Worm (Caenorhabditis elegans) whole organism, L4 larva: Measurements from ENCODE around the gene F45E10.2.
A peak's percentile ranks its signal among the peaks of the same experiment; 100 is the strongest.

Experiments used
- F44E2.7 ChIP-seq: fragments of 200-800 bp; sonication (Bioruptor generic); IDR thresholded peaks from 2 replicates; pipeline ENCODE4 v2.1.2; 2022; ENCODE audit warnings: missing genetic modification characterization, missing compliant biosample characterization
- Y105C5A.15 ChIP-seq: fragments of 200-800 bp; sonication (Bioruptor generic); IDR thresholded peaks from 2 replicates; pipeline ENCODE4 v1.3.6; 2022; ENCODE audit warnings: missing genetic modification characterization, missing compliant biosample characterization
- Y75B8A.6 ChIP-seq: fragments of 200-800 bp; sonication (Bioruptor generic); IDR thresholded peaks from 2 replicates; pipeline ENCODE4 v1.3.6; 2022; ENCODE audit warnings: missing genetic modification reagents, missing genetic modification characterization, missing compliant biosample characterization
- ZK546.5 ChIP-seq, 2 experiments: sonication (generic microtip); optimal IDR thresholded peaks; 2 replicates each; lab custom pipeline; 2017; ENCODE audit warnings: missing biosample characterization in 2 of 2, missing genetic modification characterization in 2 of 2
- aha-1 ChIP-seq: fragments of 150-350 bp; peaks from one replicate; lab custom pipeline; 2014; ENCODE audit warnings: missing biosample characterization, missing genetic modification characterization
- ama-1 ChIP-seq: fragments of 150-350 bp; optimal IDR thresholded peaks from 2 replicates; lab custom pipeline; 2014; ENCODE audit warnings: inconsistent platforms, mixed read lengths
- ceh-20 ChIP-seq: fragments of 200-800 bp; sonication (Bioruptor generic); IDR thresholded peaks from 2 replicates; pipeline ENCODE4 v1.3.6; 2022; ENCODE audit warnings: missing genetic modification reagents, missing genetic modification characterization, missing compliant biosample characterization
- ceh-32 ChIP-seq: sonication (generic microtip); optimal IDR thresholded peaks from 2 replicates; lab custom pipeline; 2016; ENCODE audit warnings: mild to moderate bottlenecking, missing genetic modification characterization, missing compliant biosample characterization; ENCODE audit not compliant: poor library complexity
- ceh-44 ChIP-seq: fragments of 200-800 bp; sonication (Bioruptor generic); IDR thresholded peaks from 2 replicates; pipeline ENCODE4 v1.3.6; 2022; ENCODE audit warnings: missing genetic modification reagents, missing genetic modification characterization, missing compliant biosample characterization
- ces-1 ChIP-seq: fragments of 150-350 bp; sonication (generic microtip); optimal IDR thresholded peaks from 4 replicates; lab custom pipeline; 2014; ENCODE audit warnings: missing biosample characterization, missing genetic modification reagents, missing genetic modification characterization
- dmd-6 ChIP-seq: fragments of 200-800 bp; sonication (Bioruptor generic); IDR thresholded peaks from 2 replicates; pipeline ENCODE4 v1.3.6; 2022; ENCODE audit warnings: missing genetic modification reagents, missing genetic modification characterization, missing compliant biosample characterization
- duxl-1 ChIP-seq: sonication (generic microtip); optimal IDR thresholded peaks from 2 replicates; lab custom pipeline; 2016; ENCODE audit warnings: mild to moderate bottlenecking, missing genetic modification characterization, moderate library complexity, missing compliant biosample characterization; ENCODE audit not compliant: poor library complexity
- egl-27 ChIP-seq: sonication (generic microtip); optimal IDR thresholded peaks from 3 replicates; lab custom pipeline; 2017; ENCODE audit warnings: missing biosample characterization, missing genetic modification reagents, missing genetic modification characterization
- fkh-10 ChIP-seq: fragments of 150-350 bp; optimal IDR thresholded peaks from 2 replicates; lab custom pipeline; 2014; ENCODE audit warnings: missing biosample characterization, missing genetic modification reagents, missing genetic modification characterization
- fos-1 ChIP-seq: fragments of 150-350 bp; optimal IDR thresholded peaks from 2 replicates; lab custom pipeline; 2014; ENCODE audit warnings: missing biosample characterization, missing genetic modification characterization
- gei-8 ChIP-seq: fragments of 200-800 bp; sonication (Bioruptor generic); optimal IDR thresholded peaks from 2 replicates; lab custom pipeline; 2018; ENCODE audit warnings: mild to moderate bottlenecking, missing genetic modification characterization, missing compliant biosample characterization
- hlh-11 ChIP-seq: fragments of 200-800 bp; sonication (Bioruptor generic); optimal IDR thresholded peaks from 2 replicates; lab custom pipeline; 2018; ENCODE audit warnings: mild to moderate bottlenecking, missing genetic modification characterization, missing compliant biosample characterization
- hmg-1.1 ChIP-seq: fragments of 200-800 bp; sonication (Bioruptor generic); IDR thresholded peaks from 2 replicates; pipeline ENCODE4 v1.3.6; 2022; ENCODE audit warnings: missing genetic modification reagents, missing genetic modification characterization, missing compliant biosample characterization
- lin-38 ChIP-seq: fragments of 200-800 bp; sonication (Bioruptor generic); IDR thresholded peaks from 2 replicates; pipeline ENCODE4 v1.3.6; 2022; ENCODE audit warnings: missing genetic modification reagents, missing genetic modification characterization, missing compliant biosample characterization
- mdt-29 ChIP-seq: fragments of 200-800 bp; sonication (Bioruptor generic); IDR thresholded peaks from 2 replicates; pipeline ENCODE4 v1.3.6; 2022; ENCODE audit warnings: missing genetic modification reagents, missing genetic modification characterization, missing compliant biosample characterization
- mep-1 ChIP-seq: fragments of 150-350 bp; sonication (generic microtip); optimal IDR thresholded peaks from 3 replicates; lab custom pipeline; 2014; ENCODE audit warnings: missing biosample characterization, missing genetic modification characterization
- mxl-2 ChIP-seq: fragments of 200-800 bp; sonication (Bioruptor generic); conservative IDR thresholded peaks from 2 replicates; pipeline ENCODE4 v1.3.6; 2022; ENCODE audit warnings: missing genetic modification reagents, missing genetic modification characterization, missing compliant biosample characterization
- mxl-3 ChIP-seq: fragments of 200-800 bp; sonication (Bioruptor generic); optimal IDR thresholded peaks from 2 replicates; lab custom pipeline; 2018; ENCODE audit warnings: mild to moderate bottlenecking, missing genetic modification characterization, missing compliant biosample characterization
- nhr-10 ChIP-seq: fragments of 150-350 bp; optimal IDR thresholded peaks from 2 replicates; lab custom pipeline; 2014; ENCODE audit warnings: missing biosample characterization, missing genetic modification characterization
- nhr-102 ChIP-seq: sonication (generic microtip); optimal IDR thresholded peaks from 2 replicates; lab custom pipeline; 2016; ENCODE audit warnings: mild to moderate bottlenecking, missing genetic modification characterization, moderate library complexity, missing compliant biosample characterization
- nhr-11 ChIP-seq: fragments of 150-350 bp; optimal IDR thresholded peaks from 2 replicates; lab custom pipeline; 2014; ENCODE audit warnings: missing biosample characterization, missing genetic modification characterization
- nhr-111 ChIP-seq: fragments of 200-800 bp; sonication (Bioruptor generic); optimal IDR thresholded peaks from 2 replicates; lab custom pipeline; 2018; ENCODE audit warnings: mild to moderate bottlenecking, missing genetic modification characterization, missing compliant biosample characterization
- nhr-28 ChIP-seq: fragments of 150-350 bp; optimal IDR thresholded peaks from 2 replicates; lab custom pipeline; 2014; ENCODE audit warnings: missing biosample characterization, missing genetic modification characterization
- nhr-42 ChIP-seq: fragments of 200-800 bp; sonication (Bioruptor generic); IDR thresholded peaks from 2 replicates; pipeline ENCODE4 v1.3.6; 2022; ENCODE audit warnings: missing genetic modification characterization, missing compliant biosample characterization
- nhr-77 ChIP-seq: fragments of 150-350 bp; optimal IDR thresholded peaks from 2 replicates; lab custom pipeline; 2014; ENCODE audit warnings: missing biosample characterization, missing genetic modification characterization
- pha-4 ChIP-seq, 2 experiments: fragments of 150-350 bp in 1 of 2; fragments of 200-800 bp in 1 of 2; sonication (Bioruptor generic) in 1 of 2; IDR thresholded peaks in 1 of 2; optimal IDR thresholded peaks in 1 of 2; 2 replicates each; pipeline versions ENCODE4 v1.3.6 to Lab custom; 2014 to 2022; ENCODE audit warnings: missing genetic modification characterization in 2 of 2, missing genetic modification reagents in 2 of 2, missing biosample characterization in 1 of 2, missing compliant biosample characterization in 1 of 2
- rbr-2 ChIP-seq: sonication (generic microtip); optimal IDR thresholded peaks from 2 replicates; lab custom pipeline; 2016; ENCODE audit warnings: missing genotype, missing genetic modification characterization, missing compliant biosample characterization
- skn-1 ChIP-seq: fragments of 150-350 bp; optimal IDR thresholded peaks from 2 replicates; lab custom pipeline; 2014; ENCODE audit warnings: missing biosample characterization, missing genetic modification characterization
- snpc-1.2 ChIP-seq: fragments of 200-800 bp; sonication (Bioruptor generic); IDR thresholded peaks from 2 replicates; pipeline ENCODE4 v1.3.6; 2022; ENCODE audit warnings: missing genetic modification reagents, missing genetic modification characterization, missing compliant biosample characterization
- spr-1 ChIP-seq: sonication (generic microtip); optimal IDR thresholded peaks from 2 replicates; lab custom pipeline; 2016; ENCODE audit warnings: mild to moderate bottlenecking, missing genetic modification characterization, missing compliant biosample characterization
- tag-97 ChIP-seq: fragments of 200-800 bp; sonication (Bioruptor generic); IDR thresholded peaks from 2 replicates; pipeline ENCODE4 v1.3.6; 2022; ENCODE audit warnings: missing genetic modification characterization, missing compliant biosample characterization
- tra-1 ChIP-seq: fragments of 200-800 bp; sonication (Bioruptor generic); IDR thresholded peaks from 2 replicates; pipeline ENCODE4 v1.3.6; 2022; ENCODE audit warnings: missing genetic modification reagents, missing genetic modification characterization, missing compliant biosample characterization
- unc-130 ChIP-seq: sonication (generic microtip); optimal IDR thresholded peaks from 2 replicates; lab custom pipeline; 2016; ENCODE audit warnings: missing genetic modification reagents, missing genetic modification characterization, missing compliant biosample characterization
- unc-39 ChIP-seq: sonication (generic microtip); optimal IDR thresholded peaks from 2 replicates; lab custom pipeline; 2017; ENCODE audit warnings: missing biosample characterization, missing genetic modification characterization
- unc-62 ChIP-seq, 3 experiments: fragments of 150-350 bp in 1 of 3; sonication (generic microtip); optimal IDR thresholded peaks in 2 of 3; peaks in 1 of 3; 1 replicate in 1 of 3; 2 replicates in 2 of 3; lab custom pipeline; 2014 to 2017; ENCODE audit warnings: missing biosample characterization in 3 of 3, missing genetic modification characterization in 3 of 3, missing genetic modification reagents in 3 of 3, missing genotype in 1 of 3
- ztf-7 ChIP-seq: fragments of 150-350 bp; optimal IDR thresholded peaks from 2 replicates; lab custom pipeline; 2014; ENCODE audit warnings: missing biosample characterization, missing genetic modification characterization

Gene F45E10.2

DNA sequence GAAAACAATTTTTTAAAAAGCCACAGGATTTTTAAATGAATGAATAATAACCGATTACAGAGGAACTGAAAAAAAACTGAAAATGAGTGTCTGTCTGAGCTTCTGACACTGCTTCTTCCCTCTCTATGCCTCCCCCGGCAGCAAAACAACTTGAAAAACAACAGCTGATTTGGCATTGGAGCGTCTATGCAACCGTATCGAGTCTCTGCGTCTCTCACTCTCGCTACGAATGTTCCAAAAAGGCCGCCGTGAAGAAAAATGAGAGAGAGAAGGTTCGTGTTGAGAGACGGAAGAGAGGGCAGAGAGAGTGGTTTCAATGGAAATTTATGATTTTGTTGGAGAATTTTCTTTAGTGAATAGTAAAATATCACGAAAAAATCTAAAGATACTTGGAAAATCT, 47.9 kb upstream of the F45E10.2 start (continued):
- TF ChIP-seq gei-8, result no peak
- TF ChIP-seq nhr-77 (tag; lab: Kevin White, UChicago), result peak; percentile 72
- TF ChIP-seq unc-39, result no peak
- peak; percentile 37; the same call in 1 of the 2 replicates for TF ChIP-seq hmg-1.1 (GFP tag; lab: Robert Waterston, UW)
- no peak for TF ChIP-seq nhr-10 (tag; lab: Kevin White, UChicago)
- no peak for TF ChIP-seq ceh-32 (tag; lab: Kevin White, UChicago)
- TF ChIP-seq ceh-44 (GFP tag; lab: Robert Waterston, UW), result no peak
- TF ChIP-seq nhr-28 (tag; lab: Kevin White, UChicago), result peak; percentile 77
- 0 out of 2 replicates have a peak, but pooled peaks have one; percentile 11 for TF ChIP-seq nhr-42 (GFP tag; lab: Robert Waterston, UW)
- TF ChIP-seq mdt-29 (GFP tag; lab: Robert Waterston, UW), result no peak
- TF ChIP-seq hlh-11 (tag; lab: Kevin White, UChicago), result peak; percentile 98
- TF ChIP-seq mxl-3 (GFP tag; lab: Kevin White, UChicago), result peak; percentile 52
- TF ChIP-seq aha-1 (tag; lab: Kevin White, UChicago), result peak; percentile 83
- peak; percentile 29 for TF ChIP-seq fkh-10 (GFP tag; lab: Kevin White, UChicago)
- no peak for TF ChIP-seq tra-1
- no peak for TF ChIP-seq mxl-2 (GFP tag; lab: Robert Waterston, UW)
- no peak for TF ChIP-seq nhr-102 (tag; lab: Kevin White, UChicago)
- TF ChIP-seq, all 104 proteins: peak for 25

DNA sequence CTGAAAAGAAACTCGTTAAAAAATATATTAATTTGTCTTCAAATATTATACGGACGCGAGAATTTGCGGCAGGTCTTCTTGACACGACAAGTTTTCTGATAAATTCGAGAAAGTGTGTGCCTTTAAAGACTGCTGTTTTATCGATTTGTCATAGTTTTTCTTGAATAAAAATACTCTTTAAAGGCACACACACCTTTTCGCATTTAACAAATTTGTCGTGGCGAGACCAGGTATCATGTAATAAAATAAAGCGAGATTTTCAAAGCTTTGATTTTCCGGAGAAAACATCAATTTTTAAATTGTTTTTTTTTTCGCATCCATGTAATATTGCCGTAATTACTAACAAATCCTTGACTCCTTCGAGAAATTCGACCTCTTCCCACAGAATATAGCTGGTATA, 46.0 kb upstream of the F45E10.2 start:
- peak in 1 of 2 experiments; percentile 95 for TF ChIP-seq unc-62 (GFP tag; optimal IDR thresholded peaks at IDR 0.05 in 1 of 2; lab: Kevin White, UChicago)
- TF ChIP-seq unc-62 (tag; optimal IDR thresholded peaks at IDR 0.05; lab: Kevin White, UChicago), result no peak
- no peak for TF ChIP-seq ceh-20 (GFP tag; lab: Robert Waterston, UW)

DNA sequence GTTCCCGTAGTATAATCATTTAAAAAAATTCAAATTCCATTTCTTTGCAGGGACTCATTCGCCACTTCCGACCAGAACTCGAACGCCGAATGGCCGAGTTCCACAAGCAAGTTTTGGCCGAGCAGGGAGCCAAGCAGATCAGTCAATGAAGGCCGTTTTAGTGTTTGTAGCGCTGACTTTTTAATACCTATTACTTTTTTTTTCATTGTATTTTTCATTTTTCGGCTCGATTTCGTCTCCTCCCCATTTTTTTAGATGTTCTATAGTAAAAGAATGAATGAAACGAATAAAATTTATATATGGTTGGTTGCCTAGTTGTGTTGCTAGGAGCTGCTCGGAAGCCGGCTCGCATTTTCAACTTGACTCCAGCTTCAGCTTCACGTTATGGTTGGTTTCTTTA, 44.7 kb upstream of the F45E10.2 start, which contains the start of gene C09H10.4:
Gene C09H10.4, plus strand, starts transcription at position 301 of the 400 bp plus-strand sequence.
- no peak for TF ChIP-seq Y75B8A.6 (GFP tag; lab: Robert Waterston, UW)
- peak in 1 of 2 experiments; percentile 36 for TF ChIP-seq unc-62 (GFP tag; optimal IDR thresholded peaks at IDR 0.05 in 1 of 2; lab: Kevin White, UChicago)
- TF ChIP-seq unc-62 (tag; optimal IDR thresholded peaks at IDR 0.05; lab: Kevin White, UChicago), result no peak
- 0 out of 2 replicates have a peak, but pooled peaks have one; percentile 11 for TF ChIP-seq pha-4 (GFP tag; IDR thresholded peaks at IDR 0.05; lab: Robert Waterston, UW)
- TF ChIP-seq pha-4 (tag; optimal IDR thresholded peaks at IDR 0.05; lab: Kevin White, UChicago), result no peak

DNA sequence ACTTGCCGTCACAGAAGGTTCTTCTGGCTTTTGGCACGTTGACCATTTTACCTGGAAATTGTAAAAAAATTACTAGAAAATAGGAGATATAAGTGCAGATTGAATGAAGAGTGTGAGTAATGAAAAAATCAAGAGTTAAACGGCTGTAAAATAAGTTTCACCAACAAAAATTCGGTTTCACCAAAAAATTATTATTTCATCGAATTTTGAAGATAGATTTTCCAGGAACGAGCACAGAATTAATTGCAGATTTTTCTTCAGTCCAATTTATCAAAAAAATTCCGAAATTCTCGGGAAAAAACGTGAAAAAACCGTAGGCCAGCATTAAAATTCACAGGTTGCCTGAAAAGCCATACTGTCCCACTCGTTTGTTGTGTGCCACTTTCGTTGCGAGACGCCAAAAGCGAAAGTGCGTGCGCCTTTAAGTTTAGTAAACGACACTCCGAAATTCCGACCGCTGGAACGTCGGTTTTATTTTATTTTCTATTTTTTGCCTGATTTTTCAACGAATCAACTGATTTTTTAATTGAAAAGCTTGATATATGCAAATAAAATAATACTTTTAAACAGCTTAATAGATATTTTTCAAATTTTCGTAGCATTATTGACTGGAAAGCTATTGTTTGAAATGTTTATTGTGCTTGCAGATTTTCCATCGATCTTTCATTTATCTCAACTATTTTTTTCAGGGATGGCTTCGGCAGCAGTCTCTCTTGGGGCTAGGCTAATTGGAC, 42.2 kb upstream of the F45E10.2 start, which contains the start of the genes rpl-36.A and nuo-1:
Gene rpl-36.A, minus strand, starts transcription at position 51 of the 734 bp plus-strand sequence.
Gene nuo-1, plus strand, starts transcription at position 684 of the 734 bp plus-strand sequence.
- TF ChIP-seq skn-1 (no peak), mep-1 (tag; lab: Kevin White, UChicago) (peak; percentile 85), snpc-1.2 (GFP tag; lab: Robert Waterston, UW) (no peak), nhr-11 (tag; lab: Kevin White, UChicago) (peak; percentile 67), nhr-42 (GFP tag; lab: Robert Waterston, UW) (no peak), ceh-20 (GFP tag; lab: Robert Waterston, UW) (peak; percentile 43; the same call in 1 of the 2 replicates), mxl-2 (GFP tag; lab: Robert Waterston, UW) (no peak), spr-1 (tag; lab: Kevin White, UChicago) (peak; percentile 20), Y105C5A.15 (GFP tag; lab: Robert Waterston, UW) (no peak), lin-38 (peak; percentile 78), ces-1 (GFP tag; lab: Kevin White, UChicago) (no peak), unc-130 (GFP tag; lab: Kevin White, UChicago) (peak; percentile 50), ama-1 (peak; percentile 56), tag-97 (no peak), F44E2.7 (GFP tag; lab: Robert Waterston, UW) (no peak), nhr-102 (tag; lab: Kevin White, UChicago) (peak; percentile 22), nhr-28 (tag; lab: Kevin White, UChicago) (peak; percentile 48), nhr-111 (no peak), rbr-2 (tag; lab: Kevin White, UChicago) (peak; percentile 57), fos-1 (tag; lab: Kevin White, UChicago) (no peak), ZK546.5 (tag; optimal IDR thresholded peaks at IDR 0.05; lab: Kevin White, UChicago) (peak in 1 of 2 experiments; percentile 6), hmg-1.1 (GFP tag; lab: Robert Waterston, UW) (peak; percentile 72), egl-27 (tag; lab: Kevin White, UChicago) (no peak), duxl-1 (tag; lab: Kevin White, UChicago) (peak; percentile 33), unc-62 (GFP tag; optimal IDR thresholded peaks at IDR 0.05 in 1 of 2; lab: Kevin White, UChicago) (peak in 1 of 2 experiments; percentile 50), unc-62 (tag; optimal IDR thresholded peaks at IDR 0.05; lab: Kevin White, UChicago) (no peak), dmd-6 (GFP tag; lab: Robert Waterston, UW) (peak; percentile 49), fkh-10 (GFP tag; lab: Kevin White, UChicago) (peak; percentile 1), ztf-7 (tag; lab: Kevin White, UChicago) (no peak)
